Worm (Caenorhabditis elegans) whole organism, midembryonic: ENCODE measurements around the gene snr-6.

Experiments
- T22C8.4 ChIP-seq: fragments of 200-800 bp; sonication (Bioruptor generic); IDR thresholded peaks from 2 replicates; pipeline ENCODE4 v1.3.6; 2022; ENCODE audit warnings: missing genetic modification characterization, missing compliant biosample characterization
- cog-1 ChIP-seq: sonication (generic microtip); optimal IDR thresholded peaks from 2 replicates; lab custom pipeline; 2016; ENCODE audit warnings: missing genetic modification characterization, missing compliant biosample characterization
- flt-1 ChIP-seq: fragments of 200-800 bp; sonication (Bioruptor generic); IDR thresholded peaks from 2 replicates; pipeline ENCODE4 v1.3.6; 2022; ENCODE audit warnings: missing genetic modification characterization, missing compliant biosample characterization
- med-1 ChIP-seq: sonication (generic microtip); optimal IDR thresholded peaks from 2 replicates; lab custom pipeline; 2017; ENCODE audit warnings: missing genetic modification characterization, mild to moderate bottlenecking, missing compliant biosample characterization, antibody characterized with exemption, missing genetic modification reagents; ENCODE audit not compliant: insufficient read depth
- ref-1 ChIP-seq: fragments of 200-800 bp; sonication (Bioruptor generic); conservative IDR thresholded peaks from 2 replicates; pipeline ENCODE4 v1.3.6; 2022; ENCODE audit warnings: missing genetic modification reagents, missing genetic modification characterization, missing compliant biosample characterization
- tab-1 ChIP-seq: fragments of 200-800 bp; sonication (Bioruptor generic); IDR thresholded peaks from 2 replicates; pipeline ENCODE4 v1.3.6; 2022; ENCODE audit warnings: missing genetic modification characterization, missing compliant biosample characterization
- ztf-23 ChIP-seq: fragments of 200-800 bp; sonication (Bioruptor generic); IDR thresholded peaks from 2 replicates; pipeline ENCODE4 v1.3.6; 2022; ENCODE audit warnings: missing genetic modification reagents, missing genetic modification characterization, missing compliant biosample characterization
- ztf-29 ChIP-seq: fragments of 200-800 bp; sonication (Bioruptor generic); IDR thresholded peaks from 2 replicates; pipeline ENCODE4 v1.3.6; 2022; ENCODE audit warnings: missing genetic modification reagents, missing genetic modification characterization, missing compliant biosample characterization

DNA sequence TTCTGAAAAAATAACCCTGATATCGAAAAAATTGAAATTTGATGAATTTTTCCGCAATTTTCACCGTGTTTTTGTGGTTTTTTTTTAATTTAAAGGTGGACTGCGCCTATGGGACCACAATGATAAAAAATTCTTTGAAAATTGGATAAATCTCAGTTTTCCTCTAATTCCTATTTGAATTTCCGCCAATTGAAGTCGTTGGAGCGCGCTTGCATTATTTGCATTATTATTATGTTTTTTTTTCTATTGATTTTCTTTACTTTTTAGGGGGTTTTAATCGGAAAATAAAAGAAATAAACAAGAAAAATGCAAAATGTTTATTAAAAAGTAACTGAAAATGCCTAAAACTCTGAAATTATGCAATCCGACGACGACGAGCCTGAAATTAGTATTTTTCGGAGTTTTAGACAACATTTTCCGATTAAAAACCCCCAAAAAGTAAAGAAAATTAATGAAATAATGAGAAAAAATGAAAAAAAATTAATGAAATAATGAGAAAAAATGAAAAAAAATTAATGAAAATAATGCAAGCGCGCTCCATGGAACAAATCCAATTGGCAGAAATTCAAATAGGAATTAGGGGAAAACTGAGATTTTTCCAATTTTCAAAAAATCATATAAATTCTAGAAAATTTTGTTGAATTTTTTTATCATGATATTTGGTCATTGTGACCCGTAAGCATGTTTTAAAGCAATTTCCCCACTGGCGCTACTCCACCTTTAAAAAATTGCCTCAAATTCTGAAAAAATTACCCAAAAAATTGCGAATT lies 26.4 kb upstream of the snr-6 start:
- TF ChIP-seq ref-1 (GFP tag; lab: Robert Waterston, UW) (no peak), ztf-23 (no peak), cog-1 (tag; lab: Kevin White, UChicago) (no peak), flt-1 (no peak), tab-1 (no peak), med-1 (GFP tag; lab: Kevin White, UChicago) (no peak), ztf-29 (GFP tag; lab: Robert Waterston, UW) (no peak), T22C8.4 (GFP tag; lab: Robert Waterston, UW) (no peak)
